Fruit fly (Drosophila melanogaster): ENCODE measurements around the gene CG14926.

DNA sequence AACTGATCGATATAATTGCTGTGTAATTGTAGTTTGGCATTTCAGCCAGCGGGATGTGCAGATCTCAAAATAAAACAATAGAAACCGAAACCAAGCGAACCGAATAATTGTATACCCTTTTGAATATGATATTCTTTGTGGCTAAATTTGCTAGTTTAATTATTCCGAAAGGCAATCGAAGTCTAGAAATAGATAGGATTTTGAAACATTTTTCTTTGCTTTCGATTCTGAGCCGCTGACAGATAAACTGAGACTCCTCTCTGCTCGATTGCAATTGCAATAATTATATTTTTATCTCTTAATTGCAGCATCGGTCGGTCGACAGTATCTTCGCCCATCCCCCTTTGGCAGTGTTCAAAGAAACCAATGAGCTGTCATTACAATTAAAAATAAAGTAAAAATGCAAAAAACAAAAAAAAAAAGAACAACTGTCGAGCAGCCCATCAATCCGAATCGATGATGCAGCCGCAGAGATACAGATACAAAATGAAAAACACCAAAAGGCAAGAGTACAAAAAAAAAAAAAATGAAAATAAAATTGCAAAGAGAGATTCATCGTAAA is 10.1 kb downstream of the CG14926 start:
- TF ChIP-seq Abd-B (GFP tag; optimal IDR thresholded peaks at IDR 0.05) = no peak
- no peak for TF ChIP-seq lola (GFP tag; optimal IDR thresholded peaks at IDR 0.05)
- no peak for TF ChIP-seq CrebA (GFP tag; optimal IDR thresholded peaks at IDR 0.05; ENCODE audit: borderline replicate concordance)
- TF ChIP-seq h (GFP tag; optimal IDR thresholded peaks at IDR 0.05) = no peak
- no peak for TF ChIP-seq pan (optimal IDR thresholded peaks at IDR 0.05)
- TF ChIP-seq psq (GFP tag; optimal IDR thresholded peaks at IDR 0.05) = no peak
- TF ChIP-seq dl (GFP tag; optimal IDR thresholded peaks at IDR 0.05; ENCODE audit: insufficient read depth in 1 of 2, partially characterized antibody in 2 of 2) = no peak
- no peak for TF ChIP-seq Myc (optimal IDR thresholded peaks at IDR 0.05)
- TF ChIP-seq sv (GFP tag; optimal IDR thresholded peaks at IDR 0.05) = no peak
- TF ChIP-seq CG9705 (GFP tag; optimal IDR thresholded peaks at IDR 0.05) = no peak
